Fruit fly (Drosophila melanogaster): ENCODE results near the gene CG16700.

Gene CG16700

dm6 chrX:17121600-17121999 lies 29.9 kb downstream of the CG16700 start (continued):
- TF ChIP-seq CG10366 (GFP tag; IDR thresholded peaks at IDR 0.05) (no peak), E2f2 (GFP tag; IDR thresholded peaks at IDR 0.05) (no peak), zf30C (GFP tag; optimal IDR thresholded peaks at IDR 0.05) (peak; percentile 8), HmgZ (tag; optimal IDR thresholded peaks at IDR 0.05) (no peak), CG15696 (tag; optimal IDR thresholded peaks at IDR 0.05) (no peak), CG12744 (GFP tag; optimal IDR thresholded peaks at IDR 0.05) (no peak), HmgD (GFP tag; optimal IDR thresholded peaks at IDR 0.05) (no peak), Dip3 (GFP tag; optimal IDR thresholded peaks at IDR 0.05) (no peak), CG8359 (GFP tag; optimal IDR thresholded peaks at IDR 0.05; ENCODE audit: borderline replicate concordance) (no peak), CG7987 (GFP tag; optimal IDR thresholded peaks at IDR 0.05) (peak; percentile 1), CG6813 (GFP tag; optimal IDR thresholded peaks at IDR 0.05) (no peak), tup (GFP tag; optimal IDR thresholded peaks at IDR 0.05) (no peak), B-H1 (GFP tag; IDR thresholded peaks at IDR 0.05) (no peak), C15 (GFP tag; IDR thresholded peaks at IDR 0.05) (no peak), sob (GFP tag; IDR thresholded peaks at IDR 0.05) (no peak), dmrt11E (tag; optimal IDR thresholded peaks at IDR 0.05) (peak; percentile 37), CG8388 (GFP tag; optimal IDR thresholded peaks at IDR 0.05) (peak; percentile 19), eyg (GFP tag; optimal IDR thresholded peaks at IDR 0.05) (no peak), CG9932 (GFP tag; IDR thresholded peaks at IDR 0.05) (no peak), hkb (optimal IDR thresholded peaks at IDR 0.05) (no peak), hkb (GFP tag; IDR thresholded peaks at IDR 0.05) (0 out of 2 replicates have a peak, but pooled peaks have one; percentile 7), CG4730 (GFP tag; IDR thresholded peaks at IDR 0.05) (no peak), CG16863 (GFP tag; optimal IDR thresholded peaks at IDR 0.05) (no peak), CG12104 (GFP tag; optimal IDR thresholded peaks at IDR 0.05) (no peak), dimm (GFP tag; IDR thresholded peaks at IDR 0.05) (no peak), CG31224 (GFP tag; IDR thresholded peaks at IDR 0.05) (no peak), CG34376 (GFP tag; optimal IDR thresholded peaks at IDR 0.05) (no peak), Mrtf (GFP tag; IDR thresholded peaks at IDR 0.05) (no peak), CG2678 (tag; optimal IDR thresholded peaks at IDR 0.05) (peak; percentile 47), CG13775 (GFP tag; optimal IDR thresholded peaks at IDR 0.05) (no peak), CG3065 (GFP tag; optimal IDR thresholded peaks at IDR 0.05) (no peak), CG5953 (GFP tag; IDR thresholded peaks at IDR 0.05) (no peak), tna (GFP tag; IDR thresholded peaks at IDR 0.05; ENCODE audit: partially characterized antibody) (no peak), CG1602 (GFP tag; optimal IDR thresholded peaks at IDR 0.05) (no peak), gro (GFP tag; optimal IDR thresholded peaks at IDR 0.05) (no peak), prd (optimal IDR thresholded peaks at IDR 0.05) (no peak), prd (GFP tag; IDR thresholded peaks at IDR 0.05) (no peak), CG18476 (GFP tag; optimal IDR thresholded peaks at IDR 0.05) (no peak), abd-A (tag; optimal IDR thresholded peaks at IDR 0.05) (no peak), CG17186 (GFP tag; optimal IDR thresholded peaks at IDR 0.05) (no peak), emc (GFP tag; optimal IDR thresholded peaks at IDR 0.05) (no peak), Doc2 (GFP tag; IDR thresholded peaks at IDR 0.05) (no peak), maf-S (GFP tag; optimal IDR thresholded peaks at IDR 0.05) (no peak), Sry-δ (GFP tag; optimal IDR thresholded peaks at IDR 0.05) (no peak), CG15269 (tag; optimal IDR thresholded peaks at IDR 0.05) (peak; percentile 51), CG10543 (GFP tag; optimal IDR thresholded peaks at IDR 0.05) (no peak), CG6272 (GFP tag; IDR thresholded peaks at IDR 0.05) (no peak), ro (GFP tag; IDR thresholded peaks at IDR 0.05) (no peak), CG11085 (GFP tag; IDR thresholded peaks at IDR 0.05) (no peak), sens (GFP tag) (peak; percentile 47), phol (tag; optimal IDR thresholded peaks at IDR 0.05) (peak; percentile 51), CG9727 (GFP tag; optimal IDR thresholded peaks at IDR 0.05) (peak; percentile 28), Nf-YA (GFP tag; IDR thresholded peaks at IDR 0.05) (no peak)
